Worm (Caenorhabditis elegans): ENCODE measurements around the gene irld-19.

ce11 chrIII:12711682-12712081 is 52.5 kb downstream of the irld-19 start:
- TF ChIP-seq T22C8.4 (GFP tag; IDR thresholded peaks at IDR 0.05) (no peak), med-1 (GFP tag; optimal IDR thresholded peaks at IDR 0.05; ENCODE audit: insufficient read depth) (no peak), ztf-29 (GFP tag; IDR thresholded peaks at IDR 0.05) (no peak)

Data from whole organism, midembryonic.